Worm (Caenorhabditis elegans): Measurements from ENCODE around the gene R08C7.8.

DNA sequence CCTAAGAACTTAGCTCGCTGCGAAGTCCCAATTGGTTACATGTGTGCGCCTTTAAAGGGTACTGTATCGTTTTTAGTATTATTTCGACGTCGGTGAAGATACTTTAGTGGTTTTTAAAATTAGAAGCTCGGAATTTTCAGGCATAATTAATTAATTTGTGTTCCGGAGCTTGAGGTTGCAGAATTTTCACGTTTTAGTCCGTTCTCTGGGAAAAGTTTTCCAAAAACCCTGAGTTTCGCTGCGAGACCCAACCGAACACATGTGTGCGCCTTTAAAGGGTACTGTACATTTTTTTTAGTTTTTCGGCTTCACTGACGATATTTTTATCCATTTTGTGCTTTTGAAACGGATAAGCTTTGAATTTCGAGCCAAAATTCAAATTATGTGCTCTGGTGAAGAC lies 40.9 kb downstream of the R08C7.8 start:
- TF ChIP-seq unc-62 (GFP tag; optimal IDR thresholded peaks at IDR 0.05) (no peak), sptf-1 (tag; optimal IDR thresholded peaks at IDR 0.05) (no peak), nhr-11 (tag; optimal IDR thresholded peaks at IDR 0.05) (no peak), ztf-11 (tag; optimal IDR thresholded peaks at IDR 0.05) (no peak), pqm-1 (tag; optimal IDR thresholded peaks at IDR 0.05) (no peak), sup-37 (GFP tag; optimal IDR thresholded peaks at IDR 0.05) (no peak), ztf-4 (tag; optimal IDR thresholded peaks at IDR 0.05) (no peak), hlh-17 (GFP tag; optimal IDR thresholded peaks at IDR 0.05; ENCODE audit: borderline replicate concordance) (no peak), unc-130 (tag; optimal IDR thresholded peaks at IDR 0.05) (no peak), nhr-76 (tag; optimal IDR thresholded peaks at IDR 0.05) (no peak)

Data from whole organism, L1 larva.